Worm (Caenorhabditis elegans): Measurements from ENCODE around the gene D1005.6.

ce11 chrX:1495980-1496379 lies 31.4 kb upstream of the D1005.6 start:
- TF ChIP-seq pha-4 (tag; optimal IDR thresholded peaks at IDR 0.05) (no peak), mep-1 (tag; optimal IDR thresholded peaks at IDR 0.05) (no peak), nhr-237 (tag; optimal IDR thresholded peaks at IDR 0.05) (no peak)

All from whole organism, mixed stage, embryonic.